Worm (Caenorhabditis elegans): ENCODE results near the gene twk-39.

Gene twk-39

DNA sequence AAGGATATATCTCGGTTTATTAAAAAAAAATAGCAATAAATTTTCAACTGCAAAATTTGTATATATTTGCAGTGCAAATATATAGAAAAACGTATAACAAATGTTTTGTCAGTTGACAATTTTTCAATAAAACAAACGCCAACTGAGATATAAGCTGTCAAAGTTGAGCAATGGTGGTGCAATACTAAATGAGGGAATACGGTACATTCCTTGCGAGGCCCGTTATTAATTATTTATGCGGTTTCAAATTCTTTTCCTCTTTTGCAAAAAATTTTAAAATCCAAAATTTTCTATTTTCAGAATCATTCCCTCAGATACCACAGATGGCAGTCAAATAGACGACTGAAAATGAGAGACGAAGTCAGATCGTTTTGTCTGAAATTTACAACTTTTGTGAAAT, at the start of gene twk-39:
twk-39 (plus strand) TSS at position 301 of the 400 bp plus-strand sequence.
- TF ChIP-seq ceh-16 (tag; optimal IDR thresholded peaks at IDR 0.05) (no peak), fkh-2 (tag; optimal IDR thresholded peaks at IDR 0.05) (no peak), unc-62 (GFP tag; optimal IDR thresholded peaks at IDR 0.05) (no peak), nhr-12 (tag; optimal IDR thresholded peaks at IDR 0.05) (no peak), lin-15B (tag; optimal IDR thresholded peaks at IDR 0.05) (no peak), ZK546.5 (tag; optimal IDR thresholded peaks at IDR 0.05) (no peak), pqm-1 (tag; optimal IDR thresholded peaks at IDR 0.05) (no peak), nhr-237 (tag; optimal IDR thresholded peaks at IDR 0.05) (no peak), aly-2 (tag; optimal IDR thresholded peaks at IDR 0.05) (no peak), nhr-43 (tag; optimal IDR thresholded peaks at IDR 0.05; ENCODE audit: poor library complexity, severe bottlenecking) (no peak), egl-5 (tag; optimal IDR thresholded peaks at IDR 0.05) (no peak), nhr-76 (tag; optimal IDR thresholded peaks at IDR 0.05) (no peak), elt-2 (tag; optimal IDR thresholded peaks at IDR 0.05) (no peak), hmg-11 (tag; optimal IDR thresholded peaks at IDR 0.05) (no peak)

DNA sequence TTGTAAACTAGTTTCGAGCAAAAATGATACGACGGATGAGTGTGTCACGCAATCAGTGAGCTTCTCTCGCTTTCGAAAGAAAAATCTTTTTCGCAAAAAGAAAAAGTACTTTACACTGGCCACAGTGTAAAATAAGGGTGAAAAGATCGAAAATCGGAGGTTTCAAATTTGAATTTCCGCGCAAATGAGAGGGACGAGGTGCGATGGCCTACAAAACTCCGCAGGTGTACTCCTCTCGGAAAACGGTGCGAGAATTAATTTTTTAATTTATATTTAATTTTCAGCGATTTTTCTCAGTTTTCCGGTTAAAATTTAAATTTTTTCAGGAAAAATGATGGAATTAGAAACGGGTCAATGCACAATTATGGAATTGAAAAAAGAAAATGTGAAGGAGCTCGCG, 48.8 kb upstream of the twk-39 start, which contains the start of gene mrt-2:
mrt-2 (plus strand) TSS at position 49 of the 400 bp plus-strand sequence.
- TF ChIP-seq zag-1 (tag; optimal IDR thresholded peaks at IDR 0.05) (no peak), ceh-28 (tag; optimal IDR thresholded peaks at IDR 0.05) (peak; percentile 49), elt-2 (tag; optimal IDR thresholded peaks at IDR 0.05) (peak; percentile 22), unc-62 (GFP tag; optimal IDR thresholded peaks at IDR 0.05) (no peak), nhr-23 (tag; optimal IDR thresholded peaks at IDR 0.05) (peak; percentile 86), fos-1 (tag; optimal IDR thresholded peaks at IDR 0.05) (no peak), nhr-43 (tag; optimal IDR thresholded peaks at IDR 0.05; ENCODE audit: poor library complexity, severe bottlenecking) (peak; percentile 91), pha-4 (tag; optimal IDR thresholded peaks at IDR 0.05) (peak; percentile 77), pqm-1 (tag; optimal IDR thresholded peaks at IDR 0.05) (no peak), R02D3.7 (tag; optimal IDR thresholded peaks at IDR 0.05) (peak; percentile 5), ama-1 (optimal IDR thresholded peaks at IDR 0.05) (no peak), skn-1 (tag; optimal IDR thresholded peaks at IDR 0.05) (peak; percentile 45), nhr-25 (tag; optimal IDR thresholded peaks at IDR 0.05) (peak; percentile 65), ZK546.5 (tag; optimal IDR thresholded peaks at IDR 0.05) (no peak), nhr-28 (tag; optimal IDR thresholded peaks at IDR 0.05) (no peak), snpc-4 (tag; optimal IDR thresholded peaks at IDR 0.05) (peak; percentile 43), nfya-1 (tag; optimal IDR thresholded peaks at IDR 0.05; ENCODE audit: insufficient read depth) (peak; percentile 87), lin-39 (tag; optimal IDR thresholded peaks at IDR 0.05) (peak; percentile 54), elt-1 (tag; optimal IDR thresholded peaks at IDR 0.05) (no peak), lin-15B (tag; optimal IDR thresholded peaks at IDR 0.05) (peak; percentile 66), hmg-11 (tag; optimal IDR thresholded peaks at IDR 0.05) (peak; percentile 43), lsy-12 (tag; optimal IDR thresholded peaks at IDR 0.05) (peak; percentile 55)

DNA sequence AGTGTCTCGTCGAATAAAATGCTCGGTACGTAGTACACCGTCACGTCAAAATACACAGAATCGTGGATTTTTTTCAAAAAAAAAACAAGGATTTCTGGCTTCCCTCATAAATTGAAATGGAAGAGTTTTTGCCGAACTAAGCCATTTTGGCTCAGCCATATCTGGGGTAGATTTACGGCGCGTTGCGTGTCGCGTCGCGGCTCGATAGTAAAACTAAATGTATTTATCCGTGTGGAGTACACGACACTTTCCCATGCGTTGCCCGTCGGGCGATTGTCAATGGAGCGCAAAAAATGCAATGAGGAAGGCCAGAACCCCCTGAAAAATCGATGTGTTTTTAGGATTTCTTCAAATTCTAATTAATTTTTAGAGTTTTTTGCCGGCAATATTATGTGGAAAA, 45.3 kb upstream of the twk-39 start:
- TF ChIP-seq nhr-28 (tag; optimal IDR thresholded peaks at IDR 0.05) (no peak), elt-3 (tag; optimal IDR thresholded peaks at IDR 0.05) (no peak), eor-1 (tag; optimal IDR thresholded peaks at IDR 0.05) (no peak), elt-1 (tag; optimal IDR thresholded peaks at IDR 0.05) (no peak), elt-2 (tag; optimal IDR thresholded peaks at IDR 0.05) (no peak), nhr-76 (tag; optimal IDR thresholded peaks at IDR 0.05) (no peak), nhr-11 (tag; optimal IDR thresholded peaks at IDR 0.05) (no peak), sea-2 (GFP tag; optimal IDR thresholded peaks at IDR 0.05) (no peak), mdl-1 (tag; optimal IDR thresholded peaks at IDR 0.05) (no peak), nhr-77 (tag; optimal IDR thresholded peaks at IDR 0.05) (no peak), ceh-9 (tag; optimal IDR thresholded peaks at IDR 0.05) (no peak), tbx-2 (tag; optimal IDR thresholded peaks at IDR 0.05) (no peak), ama-1 (optimal IDR thresholded peaks at IDR 0.05) (no peak), R02D3.7 (tag; optimal IDR thresholded peaks at IDR 0.05) (no peak), fkh-2 (tag; optimal IDR thresholded peaks at IDR 0.05) (no peak), skn-1 (tag; optimal IDR thresholded peaks at IDR 0.05) (no peak), lin-39 (tag; optimal IDR thresholded peaks at IDR 0.05) (no peak), pqm-1 (tag; optimal IDR thresholded peaks at IDR 0.05) (no peak), zag-1 (tag; optimal IDR thresholded peaks at IDR 0.05) (no peak), nfya-1 (tag; optimal IDR thresholded peaks at IDR 0.05; ENCODE audit: insufficient read depth) (no peak)

DNA sequence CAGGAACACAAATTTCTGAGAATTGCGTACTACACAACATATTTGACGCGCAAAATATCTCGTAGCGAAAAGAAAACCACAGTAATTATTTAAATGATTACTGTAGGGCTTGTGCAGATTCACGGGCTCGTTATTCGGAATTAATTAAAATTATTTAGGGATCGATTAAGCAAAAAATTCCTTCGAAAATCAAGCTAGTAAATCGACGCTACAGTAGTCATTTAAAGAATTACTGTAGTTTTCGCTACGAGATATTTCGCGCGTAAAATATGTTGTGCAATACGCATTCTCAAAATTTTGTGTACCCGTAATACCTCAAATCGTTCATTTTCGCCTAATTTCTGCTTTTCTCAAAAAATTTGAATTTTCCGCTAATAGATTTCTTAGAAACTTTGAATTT, 44.7 kb upstream of the twk-39 start:
- no peak for TF ChIP-seq snpc-4 (tag; optimal IDR thresholded peaks at IDR 0.05)
- no peak for TF ChIP-seq ztf-4 (tag; optimal IDR thresholded peaks at IDR 0.05)
- no peak for TF ChIP-seq mml-1 (tag; optimal IDR thresholded peaks at IDR 0.05)
- TF ChIP-seq nhr-76 (tag; optimal IDR thresholded peaks at IDR 0.05), result no peak
- TF ChIP-seq ceh-28 (tag; optimal IDR thresholded peaks at IDR 0.05), result no peak
- no peak for TF ChIP-seq mdl-1 (tag; optimal IDR thresholded peaks at IDR 0.05)
- no peak for TF ChIP-seq fos-1 (tag; optimal IDR thresholded peaks at IDR 0.05)
- no peak for TF ChIP-seq fkh-2 (tag; optimal IDR thresholded peaks at IDR 0.05)
- TF ChIP-seq elt-1 (tag; optimal IDR thresholded peaks at IDR 0.05), result no peak
- TF ChIP-seq lin-15B (tag; optimal IDR thresholded peaks at IDR 0.05), result no peak
- no peak for TF ChIP-seq ceh-82 (tag; optimal IDR thresholded peaks at IDR 0.05)
- no peak for TF ChIP-seq fkh-10 (GFP tag; optimal IDR thresholded peaks at IDR 0.05)
- TF ChIP-seq nhr-28 (tag; optimal IDR thresholded peaks at IDR 0.05), result no peak
- no peak for TF ChIP-seq pqm-1 (tag; optimal IDR thresholded peaks at IDR 0.05)
- TF ChIP-seq ceh-16 (tag; optimal IDR thresholded peaks at IDR 0.05), result no peak
- no peak for TF ChIP-seq nhr-237 (tag; optimal IDR thresholded peaks at IDR 0.05)
- no peak for TF ChIP-seq egl-5 (tag; optimal IDR thresholded peaks at IDR 0.05)

All from whole organism, L3 larva.